Worm (Caenorhabditis elegans): ENCODE measurements around the gene ZK1127.5.

ZK1127.5 gene

DNA sequence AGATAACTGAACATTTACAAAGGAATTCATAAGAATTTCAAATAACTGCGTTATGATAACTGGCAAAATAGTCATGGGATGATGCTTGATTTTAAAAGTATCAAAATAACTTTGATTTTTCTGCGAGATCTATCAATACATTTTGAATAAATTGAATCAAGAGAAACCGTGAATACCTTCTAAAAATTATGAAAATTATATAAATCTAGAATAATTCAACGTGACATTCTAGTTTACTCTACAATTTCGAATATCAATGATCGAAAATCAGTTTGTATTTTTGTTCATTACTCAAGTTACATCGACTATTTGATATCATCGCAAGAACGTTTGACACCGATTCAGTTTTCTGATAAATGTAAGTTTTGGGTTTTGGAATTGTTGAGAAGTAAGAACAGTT lies 11.3 kb downstream of the ZK1127.5 start, which contains the start of gene acs-6:
TSS of gene acs-6 (plus strand) at position 301 of the 400 bp plus-strand sequence.
- TF ChIP-seq nhr-84 (tag; optimal IDR thresholded peaks at IDR 0.05) (no peak), nhr-20 (tag; optimal IDR thresholded peaks at IDR 0.05) (no peak), snpc-4 (tag; optimal IDR thresholded peaks at IDR 0.05) (no peak), C34B4.2 (tag; optimal IDR thresholded peaks at IDR 0.05) (no peak), nhr-12 (tag; optimal IDR thresholded peaks at IDR 0.05) (no peak), unc-86 (tag; optimal IDR thresholded peaks at IDR 0.05) (no peak)

DNA sequence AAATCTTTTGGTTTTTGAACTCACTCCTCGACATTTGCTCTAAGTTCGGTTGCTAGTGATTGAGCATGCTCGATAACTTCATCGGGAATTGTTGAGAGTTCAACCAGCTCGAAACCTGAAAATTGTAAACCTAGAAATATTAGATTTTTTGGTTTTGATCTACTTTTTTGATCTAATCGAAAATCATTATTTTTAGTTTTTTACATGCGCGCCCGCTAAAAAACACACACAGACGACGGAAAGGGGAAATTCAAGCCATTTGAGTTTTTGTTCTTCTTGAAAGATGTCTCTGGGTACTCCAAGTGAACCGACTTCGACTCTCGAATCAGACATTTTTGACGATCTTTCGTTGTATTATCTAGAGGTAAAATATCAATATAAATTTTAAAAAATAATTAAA lies 14.9 kb downstream of the ZK1127.5 start, which contains the start of gene nos-2:
TSS of gene nos-2 (plus strand) at position 228 of the 400 bp plus-strand sequence.
- no peak for TF ChIP-seq egl-27 (tag; optimal IDR thresholded peaks at IDR 0.05)
- no peak for TF ChIP-seq zag-1 (tag; optimal IDR thresholded peaks at IDR 0.05)
- no peak for TF ChIP-seq nhr-84 (tag; optimal IDR thresholded peaks at IDR 0.05)
- TF ChIP-seq aha-1 (tag; optimal IDR thresholded peaks at IDR 0.05): no peak
- no peak for TF ChIP-seq elt-2 (tag; optimal IDR thresholded peaks at IDR 0.05)
- no peak for TF ChIP-seq mdl-1 (tag; optimal IDR thresholded peaks at IDR 0.05)
- no peak for TF ChIP-seq unc-62 (GFP tag; optimal IDR thresholded peaks at IDR 0.05)
- no peak for TF ChIP-seq tbx-2 (tag; optimal IDR thresholded peaks at IDR 0.05)
- TF ChIP-seq nhr-20 (tag; optimal IDR thresholded peaks at IDR 0.05): no peak
- no peak for TF ChIP-seq blmp-1 (tag; optimal IDR thresholded peaks at IDR 0.05)
- no peak for TF ChIP-seq xbp-1 (tag; optimal IDR thresholded peaks at IDR 0.05)
- no peak for TF ChIP-seq lsy-2 (tag; optimal IDR thresholded peaks at IDR 0.05)
- TF ChIP-seq nhr-77 (tag; optimal IDR thresholded peaks at IDR 0.05): no peak
- TF ChIP-seq Y116A8C.19 (tag; optimal IDR thresholded peaks at IDR 0.05; ENCODE audit: borderline replicate concordance): no peak
- no peak for TF ChIP-seq nhr-28 (tag; optimal IDR thresholded peaks at IDR 0.05)
- TF ChIP-seq sptf-1 (tag; optimal IDR thresholded peaks at IDR 0.05): no peak
- no peak for TF ChIP-seq alr-1 (tag; optimal IDR thresholded peaks at IDR 0.05; ENCODE audit: borderline replicate concordance)
- no peak for TF ChIP-seq nhr-85 (tag)
- TF ChIP-seq F16B12.6 (tag; optimal IDR thresholded peaks at IDR 0.05): no peak

DNA sequence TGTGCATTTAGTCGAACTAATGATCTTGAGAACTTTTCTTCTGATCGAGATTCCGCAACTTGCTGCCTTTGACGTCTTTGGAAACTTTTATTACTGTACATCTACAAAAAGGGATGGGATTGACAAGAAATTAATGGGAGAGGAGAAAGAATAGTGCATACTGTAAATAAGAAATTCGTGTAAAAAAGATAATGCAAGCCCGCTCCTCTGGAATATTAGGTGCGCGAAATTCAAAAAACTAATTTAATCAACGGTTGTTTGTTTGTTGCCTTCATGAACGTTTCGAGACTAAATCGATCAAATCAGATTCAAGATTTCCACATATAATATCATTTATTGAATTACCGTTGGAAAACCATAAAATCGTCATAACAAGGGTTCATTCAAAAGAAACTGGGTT lies 19.4 kb downstream of the ZK1127.5 start, which contains the start of gene him-14:
TSS of gene him-14 (minus strand) at position 101 of the 400 bp plus-strand sequence.
- TF ChIP-seq nhr-47 (tag; optimal IDR thresholded peaks at IDR 0.05): no peak
- no peak for TF ChIP-seq nhr-90 (tag; optimal IDR thresholded peaks at IDR 0.05; ENCODE audit: poor library complexity)
- TF ChIP-seq snu-23 (GFP tag; optimal IDR thresholded peaks at IDR 0.05): no peak
- no peak for TF ChIP-seq aly-2 (tag; optimal IDR thresholded peaks at IDR 0.05)
- TF ChIP-seq alr-1 (tag; optimal IDR thresholded peaks at IDR 0.05; ENCODE audit: borderline replicate concordance): no peak
- no peak for TF ChIP-seq tlp-1 (tag; optimal IDR thresholded peaks at IDR 0.05)
- TF ChIP-seq fkh-8 (tag; optimal IDR thresholded peaks at IDR 0.05): no peak
- no peak for TF ChIP-seq lin-14 (GFP tag; optimal IDR thresholded peaks at IDR 0.05)
- TF ChIP-seq blmp-1 (tag; optimal IDR thresholded peaks at IDR 0.05): no peak
- TF ChIP-seq unc-86 (tag; optimal IDR thresholded peaks at IDR 0.05): no peak
- no peak for TF ChIP-seq swsn-7 (tag; optimal IDR thresholded peaks at IDR 0.05)
- no peak for TF ChIP-seq F16B12.6 (tag; optimal IDR thresholded peaks at IDR 0.05)
- TF ChIP-seq efl-3 (GFP tag; optimal IDR thresholded peaks at IDR 0.05): no peak
- TF ChIP-seq nhr-11 (tag; optimal IDR thresholded peaks at IDR 0.05): no peak

DNA sequence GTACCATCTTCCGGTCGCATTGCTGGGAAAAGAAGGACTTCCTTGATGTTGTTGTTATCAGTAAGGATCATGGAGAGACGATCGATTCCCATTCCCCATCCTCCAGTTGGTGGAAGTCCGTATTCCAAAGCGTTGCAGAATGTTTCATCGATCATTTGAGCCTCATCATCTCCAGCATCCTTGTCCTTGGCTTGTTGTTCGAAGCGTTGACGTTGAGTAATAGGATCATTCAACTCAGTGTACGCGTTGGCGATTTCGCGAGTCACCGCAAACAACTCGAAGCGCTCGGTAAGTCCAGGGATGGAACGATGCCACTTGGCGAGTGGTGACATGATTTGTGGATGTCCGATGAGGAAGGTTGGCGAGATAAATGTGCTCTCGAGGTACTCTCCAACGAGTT lies 20.0 kb downstream of the ZK1127.5 start:
- TF ChIP-seq efl-1 (optimal IDR thresholded peaks at IDR 0.05): no peak
- peak in 1 of 2 experiments; percentile 91 for TF ChIP-seq efl-1 (GFP tag; optimal IDR thresholded peaks at IDR 0.05 in 1 of 2)
- TF ChIP-seq swsn-7 (tag; optimal IDR thresholded peaks at IDR 0.05): no peak

DNA sequence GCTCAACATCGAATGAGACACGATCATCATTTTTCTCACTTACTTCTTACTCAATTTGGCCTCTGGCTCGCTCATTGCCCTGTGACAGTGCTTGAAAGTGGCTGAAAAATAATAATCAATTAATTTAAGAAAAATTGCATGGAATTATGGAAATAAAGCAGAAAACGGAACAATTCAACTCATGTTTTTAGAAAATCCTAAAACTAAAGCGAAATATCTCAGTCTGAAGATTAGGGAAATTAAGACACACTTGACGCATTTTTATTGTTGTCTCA lies 21.8 kb downstream of the ZK1127.5 start, which contains the start of gene kars-1:
TSS of gene kars-1 (minus strand) at position 101 of the 275 bp plus-strand sequence.
- no peak for TF ChIP-seq aha-1 (tag; optimal IDR thresholded peaks at IDR 0.05)

All from whole organism, L1 larva.